Worm (Caenorhabditis elegans): Measurements from ENCODE around the gene R03D7.15.

DNA sequence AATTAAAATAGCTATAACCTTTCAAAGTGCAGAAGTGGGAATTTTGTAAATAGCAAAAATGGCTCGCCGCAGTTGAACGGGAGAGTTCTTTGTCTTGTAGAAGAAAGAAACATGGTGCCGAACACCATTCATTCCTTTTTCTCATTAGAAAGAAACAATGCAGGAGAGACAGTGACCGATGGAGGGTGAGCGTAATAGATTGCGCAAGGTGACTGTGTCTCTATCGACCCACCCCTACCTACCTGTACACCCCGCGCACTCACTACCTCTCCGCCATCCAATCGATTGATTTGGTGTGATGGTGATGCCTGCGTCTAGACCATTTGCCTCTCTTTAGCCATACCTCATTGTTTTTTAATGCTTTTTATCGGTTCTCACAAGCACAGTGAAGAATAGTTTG lies 47.2 kb downstream of the R03D7.15 start:
- no peak for TF ChIP-seq lin-11 (tag; optimal IDR thresholded peaks at IDR 0.05)
- TF ChIP-seq ama-1 (optimal IDR thresholded peaks at IDR 0.05) = no peak
- no peak for TF ChIP-seq pha-2 (tag; optimal IDR thresholded peaks at IDR 0.05)
- TF ChIP-seq fkh-10 (GFP tag; optimal IDR thresholded peaks at IDR 0.05) = no peak
- TF ChIP-seq sox-4 (tag; optimal IDR thresholded peaks at IDR 0.05) = no peak
- no peak for TF ChIP-seq npax-4 (tag; optimal IDR thresholded peaks at IDR 0.05)
- no peak for TF ChIP-seq ceh-24 (tag; optimal IDR thresholded peaks at IDR 0.05)
- TF ChIP-seq ceh-18 (tag; optimal IDR thresholded peaks at IDR 0.05) = no peak
- TF ChIP-seq dve-1 (tag; optimal IDR thresholded peaks at IDR 0.05) = no peak
- no peak for TF ChIP-seq pros-1 (tag; optimal IDR thresholded peaks at IDR 0.05)
